Fruit fly (Drosophila melanogaster) whole organism, pupa: ENCODE measurements around the gene rdog.

Experiments
- CG12605 ChIP-seq: fragments of 200-800 bp; sonication (Bioruptor generic); IDR thresholded peaks from 2 replicates; pipeline ENCODE4 v1.3.6; 2022; ENCODE audit warnings: missing biosample characterization, missing genetic modification characterization
- CG13204 ChIP-seq: fragments of 200-800 bp; sonication (Bioruptor generic); optimal IDR thresholded peaks from 2 replicates; lab custom pipeline; 2018; ENCODE audit warnings: missing biosample characterization, mild to moderate bottlenecking, missing genetic modification characterization, moderate library complexity
- CG17806 ChIP-seq: fragments of 200-800 bp; sonication (Bioruptor generic); optimal IDR thresholded peaks from 2 replicates; lab custom pipeline; 2018; ENCODE audit warnings: missing biosample characterization, mild to moderate bottlenecking, missing genetic modification characterization, moderate library complexity
- CG32121 ChIP-seq: fragments of 200-800 bp; sonication (Bioruptor generic); IDR thresholded peaks from 2 replicates; pipeline ENCODE4 v1.3.6; 2022; ENCODE audit warnings: missing biosample characterization, missing genetic modification characterization
- CG34367 ChIP-seq: fragments of 200-800 bp; sonication (Bioruptor generic); optimal IDR thresholded peaks from 2 replicates; lab custom pipeline; 2018; ENCODE audit warnings: missing biosample characterization, mild to moderate bottlenecking, missing genetic modification characterization
- CG4496 ChIP-seq: fragments of 200-800 bp; sonication (Bioruptor generic); IDR thresholded peaks from 3 replicates; pipeline ENCODE4 v1.3.6; 2022; ENCODE audit warnings: missing biosample characterization, missing genetic modification characterization
- CG8301 ChIP-seq: fragments of 200-800 bp; sonication (Bioruptor generic); optimal IDR thresholded peaks from 2 replicates; lab custom pipeline; 2018; ENCODE audit warnings: missing biosample characterization, mild to moderate bottlenecking, missing genetic modification characterization
- D1 ChIP-seq: fragments of 200-800 bp; sonication (Bioruptor generic); optimal IDR thresholded peaks from 2 replicates; lab custom pipeline; 2018; ENCODE audit warnings: missing biosample characterization, mild to moderate bottlenecking, missing genetic modification characterization, moderate library complexity
- EcR ChIP-seq: fragments of 200-800 bp; sonication (Bioruptor generic); optimal IDR thresholded peaks from 3 replicates; lab custom pipeline; 2019; ENCODE audit warnings: missing biosample characterization, missing genetic modification characterization, mild to moderate bottlenecking, moderate library complexity, missing genetic modification reagents
- Ets98B ChIP-seq: fragments of 200-800 bp; sonication (Bioruptor generic); IDR thresholded peaks from 2 replicates; pipeline ENCODE4 v1.3.6; 2022; ENCODE audit warnings: missing biosample characterization, missing genetic modification characterization
- Pif1A ChIP-seq: fragments of 200-800 bp; sonication (Bioruptor generic); optimal IDR thresholded peaks from 3 replicates; lab custom pipeline; 2016; ENCODE audit warnings: missing biosample characterization, missing genetic modification characterization
- Pif1B ChIP-seq: fragments of 200-800 bp; sonication (Bioruptor generic); optimal IDR thresholded peaks from 3 replicates; lab custom pipeline; 2016; ENCODE audit warnings: missing biosample characterization, missing genetic modification characterization
- rn ChIP-seq: fragments of 200-800 bp; sonication (Bioruptor generic); IDR thresholded peaks from 2 replicates; pipeline ENCODE4 v1.3.6; 2022; ENCODE audit warnings: missing biosample characterization, missing genetic modification characterization

- TF ChIP-seq CG12605 (GFP tag; lab: Robert Waterston, UW) = no peak
- no peak for TF ChIP-seq EcR (GFP tag; lab: Kevin White, UChicago)
- TF ChIP-seq CG34367 (tag; lab: Kevin White, UChicago) = no peak
- no peak for TF ChIP-seq rn
- TF ChIP-seq D1 (tag; lab: Kevin White, UChicago) = no peak
- no peak for TF ChIP-seq Ets98B (GFP tag; lab: Robert Waterston, UW)
- TF ChIP-seq Pif1A (GFP tag; lab: Kevin White, UChicago) = no peak
- TF ChIP-seq Pif1B (GFP tag; lab: Kevin White, UChicago) = no peak
- TF ChIP-seq CG17806 (tag; lab: Kevin White, UChicago) = no peak
- TF ChIP-seq CG32121 (GFP tag; lab: Robert Waterston, UW) = no peak
- no peak for TF ChIP-seq CG13204
- TF ChIP-seq CG8301 (tag; lab: Kevin White, UChicago) = no peak
- TF ChIP-seq CG4496 (GFP tag; lab: Robert Waterston, UW) = no peak
Measured at dm6 chr3R:29158721-29159120, 799 bp downstream of the rdog start.
